Fruit fly (Drosophila melanogaster) whole organism, embryonic: ENCODE data around the gene PCNA2.

ENCODE experiments used
- Adf1 ChIP-seq: fragments of 200-800 bp; sonication (Bioruptor generic); IDR thresholded peaks from 2 replicates; pipeline ENCODE4 v1.3.6; 2022; ENCODE audit warnings: missing biosample characterization, missing genetic modification characterization
- Blimp-1 ChIP-seq: fragments of 200-800 bp; sonication (Bioruptor generic); optimal IDR thresholded peaks from 3 replicates; lab custom pipeline; 2018; ENCODE audit warnings: missing biosample characterization, missing genetic modification characterization, mild to moderate bottlenecking, moderate library complexity, missing genetic modification reagents
- CG11504 ChIP-seq: fragments of 200-800 bp; sonication (Bioruptor generic); optimal IDR thresholded peaks from 3 replicates; lab custom pipeline; 2019; ENCODE audit warnings: missing biosample characterization, mild to moderate bottlenecking, missing genetic modification characterization, moderate library complexity
- CG11560 ChIP-seq: fragments of 200-800 bp; sonication (Bioruptor generic); IDR thresholded peaks from 3 replicates; pipeline ENCODE4 v1.3.6; 2022; ENCODE audit warnings: missing biosample characterization, missing genetic modification characterization
- CG12104 ChIP-seq: fragments of 200-800 bp; sonication (Bioruptor generic); optimal IDR thresholded peaks from 3 replicates; lab custom pipeline; 2016; ENCODE audit warnings: missing biosample characterization, missing genetic modification characterization
- CG12659 ChIP-seq: fragments of 200-800 bp; sonication (Bioruptor generic); optimal IDR thresholded peaks from 3 replicates; lab custom pipeline; 2017; ENCODE audit warnings: mild to moderate bottlenecking, missing biosample characterization, missing genetic modification reagents, missing genetic modification characterization
- CG14014 ChIP-seq: fragments of 200-800 bp; sonication (Bioruptor generic); IDR thresholded peaks from 2 replicates; pipeline ENCODE4 v1.3.6; 2022; ENCODE audit warnings: missing biosample characterization, missing genetic modification characterization
- CG14710 ChIP-seq: fragments of 200-800 bp; sonication (Bioruptor generic); optimal IDR thresholded peaks from 3 replicates; lab custom pipeline; 2019; ENCODE audit warnings: missing biosample characterization, mild to moderate bottlenecking, missing genetic modification characterization, moderate library complexity
- CG14965 ChIP-seq: fragments of 200-800 bp; sonication (Bioruptor generic); optimal IDR thresholded peaks from 2 replicates; lab custom pipeline; 2016; ENCODE audit warnings: missing biosample characterization, missing genetic modification characterization, borderline replicate concordance
- CG15073 ChIP-seq: fragments of 200-800 bp; sonication (Bioruptor generic); optimal IDR thresholded peaks from 2 replicates; lab custom pipeline; 2016; ENCODE audit warnings: missing biosample characterization, missing genetic modification characterization
- CG17385 ChIP-seq: fragments of 200-800 bp; sonication (Bioruptor generic); optimal IDR thresholded peaks from 3 replicates; lab custom pipeline; 2018; ENCODE audit warnings: missing biosample characterization, mild to moderate bottlenecking, missing genetic modification characterization
- CG1792 ChIP-seq: fragments of 200-800 bp; sonication (Bioruptor generic); optimal IDR thresholded peaks from 2 replicates; lab custom pipeline; 2016; ENCODE audit warnings: missing biosample characterization, missing genetic modification characterization
- CG2202 ChIP-seq: fragments of 200-800 bp; sonication (Bioruptor generic); optimal IDR thresholded peaks from 2 replicates; lab custom pipeline; 2018; ENCODE audit warnings: missing biosample characterization, mild to moderate bottlenecking, missing genetic modification characterization
- CG2678 ChIP-seq: fragments of 200-800 bp; sonication (Bioruptor generic); optimal IDR thresholded peaks from 3 replicates; lab custom pipeline; 2019; ENCODE audit warnings: missing biosample characterization, mild to moderate bottlenecking, missing genetic modification characterization, moderate library complexity
- CG2712 ChIP-seq: fragments of 200-800 bp; optimal IDR thresholded peaks from 3 replicates; lab custom pipeline; 2019; ENCODE audit warnings: missing biosample characterization, mild to moderate bottlenecking, missing genetic modification characterization, moderate library complexity
- CG2875 ChIP-seq: fragments of 200-800 bp; sonication (Bioruptor generic); optimal IDR thresholded peaks from 2 replicates; lab custom pipeline; 2017; ENCODE audit warnings: missing biosample characterization, mild to moderate bottlenecking, missing genetic modification characterization, missing genetic modification reagents
- CG42726 ChIP-seq: fragments of 200-800 bp; sonication (Bioruptor generic); IDR thresholded peaks from 2 replicates; pipeline ENCODE4 v1.3.6; 2022; ENCODE audit warnings: missing biosample characterization, missing genetic modification characterization; ENCODE audit not compliant: partially characterized antibody
- CG4424 ChIP-seq: fragments of 200-800 bp; sonication (Bioruptor generic); optimal IDR thresholded peaks from 3 replicates; lab custom pipeline; 2016; ENCODE audit warnings: missing biosample characterization, missing genetic modification characterization
- CG4820 ChIP-seq: fragments of 200-800 bp; sonication (Bioruptor generic); optimal IDR thresholded peaks from 3 replicates; lab custom pipeline; 2016; ENCODE audit warnings: missing biosample characterization, missing genetic modification characterization
- CG6175 ChIP-seq: fragments of 200-800 bp; sonication (Bioruptor generic); IDR thresholded peaks from 3 replicates; pipeline ENCODE4 v1.3.6; 2022; ENCODE audit warnings: missing biosample characterization, missing genetic modification characterization
- Camta ChIP-seq: fragments of 200-800 bp; sonication (Bioruptor generic); optimal IDR thresholded peaks from 2 replicates; lab custom pipeline; 2016; ENCODE audit warnings: missing biosample characterization, missing genetic modification characterization
- CoRest ChIP-seq: fragments of 200-800 bp; sonication (Bioruptor generic); optimal IDR thresholded peaks from 3 replicates; lab custom pipeline; 2018; ENCODE audit warnings: missing biosample characterization, mild to moderate bottlenecking, missing genetic modification characterization, moderate library complexity
- D19A ChIP-seq: fragments of 200-800 bp; optimal IDR thresholded peaks from 3 replicates; lab custom pipeline; 2019; ENCODE audit warnings: missing biosample characterization, mild to moderate bottlenecking, missing genetic modification characterization, moderate library complexity
- Drgx ChIP-seq: fragments of 200-800 bp; sonication (Bioruptor generic); IDR thresholded peaks from 2 replicates; pipeline ENCODE4 v1.3.6; 2022; ENCODE audit warnings: missing biosample characterization, missing genetic modification characterization
- E2f2 ChIP-seq: fragments of 200-800 bp; sonication (Bioruptor generic); IDR thresholded peaks from 2 replicates; pipeline ENCODE4 v1.3.6; 2022; ENCODE audit warnings: missing biosample characterization, missing genetic modification characterization
- Ets65A ChIP-seq: fragments of 200-800 bp; sonication (Bioruptor generic); peaks from one replicate; lab custom pipeline; 2016; ENCODE audit warnings: missing biosample characterization, missing genetic modification characterization
- HLH54F ChIP-seq: fragments of 200-800 bp; sonication (Bioruptor generic); optimal IDR thresholded peaks from 3 replicates; lab custom pipeline; 2016; ENCODE audit warnings: missing biosample characterization, missing genetic modification characterization
- Max ChIP-seq: fragments of 200-800 bp; sonication (Bioruptor generic); optimal IDR thresholded peaks from 2 replicates; lab custom pipeline; 2016; ENCODE audit warnings: missing biosample characterization, mild to moderate bottlenecking, missing genetic modification characterization
- NK7.1 ChIP-seq: fragments of 200-800 bp; sonication (Bioruptor generic); optimal IDR thresholded peaks from 3 replicates; lab custom pipeline; 2016; ENCODE audit warnings: missing biosample characterization, missing genetic modification characterization
- Ravus ChIP-seq: fragments of 200-800 bp; sonication (Bioruptor generic); IDR thresholded peaks from 2 replicates; pipeline ENCODE4 v1.3.6; 2022; ENCODE audit warnings: missing biosample characterization, missing genetic modification characterization
- ab ChIP-seq: fragments of 200-800 bp; sonication (Bioruptor generic); optimal IDR thresholded peaks from 2 replicates; lab custom pipeline; 2016; ENCODE audit warnings: missing biosample characterization, missing genetic modification characterization
- ato ChIP-seq: fragments of 200-800 bp; sonication (Bioruptor generic); IDR thresholded peaks from 2 replicates; pipeline ENCODE4 v1.3.6; 2022; ENCODE audit warnings: missing biosample characterization, missing genetic modification characterization; ENCODE audit not compliant: partially characterized antibody
- bigmax ChIP-seq: fragments of 200-800 bp; sonication (Bioruptor generic); optimal IDR thresholded peaks from 2 replicates; lab custom pipeline; 2018; ENCODE audit warnings: missing biosample characterization, mild to moderate bottlenecking, missing genetic modification characterization
- cato ChIP-seq: fragments of 200-800 bp; sonication (Bioruptor generic); optimal IDR thresholded peaks from 2 replicates; lab custom pipeline; 2016; ENCODE audit warnings: missing biosample characterization, missing genetic modification characterization, borderline replicate concordance
- chinmo ChIP-seq: fragments of 200-800 bp; sonication (Bioruptor generic); IDR thresholded peaks from 4 replicates; pipeline ENCODE4 v1.3.6; 2022; ENCODE audit warnings: missing biosample characterization, missing genetic modification characterization; ENCODE audit not compliant: partially characterized antibody
- croc ChIP-seq: fragments of 200-800 bp; sonication (Bioruptor generic); conservative IDR thresholded peaks from 3 replicates; pipeline ENCODE4 v1.3.6; 2022; ENCODE audit warnings: missing biosample characterization, missing genetic modification characterization
- en ChIP-seq: fragments of 200-800 bp; sonication (Bioruptor generic); optimal IDR thresholded peaks from 2 replicates; lab custom pipeline; 2016; ENCODE audit warnings: missing biosample characterization, missing genetic modification characterization
- gsb-n ChIP-seq: fragments of 200-800 bp; sonication (Bioruptor generic); optimal IDR thresholded peaks from 3 replicates; lab custom pipeline; 2018; ENCODE audit warnings: missing biosample characterization, mild to moderate bottlenecking, missing genetic modification characterization
- hb ChIP-seq: fragments of 200-800 bp; sonication (Bioruptor generic); IDR thresholded peaks from 3 replicates; pipeline ENCODE4 v1.3.6; 2022; ENCODE audit warnings: missing biosample characterization, missing genetic modification characterization; ENCODE audit not compliant: partially characterized antibody
- knrl ChIP-seq: fragments of 200-800 bp; sonication (Bioruptor generic); IDR thresholded peaks from 3 replicates; pipeline ENCODE4 v1.3.6; 2022; ENCODE audit warnings: missing biosample characterization, missing genetic modification characterization; ENCODE audit not compliant: partially characterized antibody
- lab ChIP-seq: fragments of 200-800 bp; sonication (Bioruptor generic); optimal IDR thresholded peaks from 3 replicates; lab custom pipeline; 2017; ENCODE audit warnings: missing biosample characterization, missing genetic modification characterization, mild to moderate bottlenecking, moderate library complexity, missing genetic modification reagents
- pros ChIP-seq: fragments of 200-800 bp; sonication (Bioruptor generic); optimal IDR thresholded peaks from 3 replicates; lab custom pipeline; 2019; ENCODE audit warnings: missing biosample characterization, mild to moderate bottlenecking, missing genetic modification characterization, moderate library complexity
- ranshi ChIP-seq: fragments of 200-800 bp; sonication (Bioruptor generic); IDR thresholded peaks from 2 replicates; pipeline ENCODE4 v1.3.6; 2022; ENCODE audit warnings: missing biosample characterization, missing genetic modification characterization
- repo ChIP-seq: fragments of 200-800 bp; sonication (Bioruptor generic); optimal IDR thresholded peaks from 2 replicates; lab custom pipeline; 2016; ENCODE audit warnings: missing biosample characterization, missing genetic modification characterization
- sc ChIP-seq, 3 experiments: fragments of >200 bp in 2 of 3; fragments of 200-800 bp in 1 of 3; sonication (Bioruptor generic) in 1 of 3; optimal IDR thresholded peaks; 2 replicates in 2 of 3; 3 replicates in 1 of 3; lab custom pipeline; 2017; ENCODE audit warnings: mild to moderate bottlenecking in 1 of 3, missing biosample characterization in 1 of 3, missing genetic modification characterization in 1 of 3, missing genetic modification reagents in 1 of 3
- sisA ChIP-seq: fragments of 200-800 bp; sonication (Bioruptor generic); IDR thresholded peaks from 2 replicates; pipeline ENCODE4 v1.3.6; 2022; ENCODE audit warnings: missing biosample characterization, missing genetic modification characterization
- slbo ChIP-seq: fragments of 200-800 bp; sonication (Bioruptor generic); IDR thresholded peaks from 2 replicates; pipeline ENCODE4 v1.3.6; 2022; ENCODE audit warnings: missing biosample characterization, missing genetic modification characterization
- sr ChIP-seq: fragments of 200-800 bp; sonication (Bioruptor generic); IDR thresholded peaks from 3 replicates; pipeline ENCODE4 v1.3.6; 2022; ENCODE audit warnings: missing biosample characterization, missing genetic modification characterization
- sug ChIP-seq: fragments of 200-800 bp; optimal IDR thresholded peaks from 2 replicates; lab custom pipeline; 2019; ENCODE audit warnings: missing biosample characterization, mild to moderate bottlenecking, missing genetic modification characterization, moderate library complexity

Gene PCNA2

dm6 chr2L:19533247-19533646 lies 50.5 kb downstream of the PCNA2 start, which contains the start of gene CG33116 (continued):
- peak; percentile 70 for TF ChIP-seq NK7.1 (GFP tag; lab: Kevin White, UChicago)
- TF ChIP-seq lab: peak; percentile 90
- peak; percentile 63 for TF ChIP-seq CG1792 (GFP tag; lab: Kevin White, UChicago)
- TF ChIP-seq croc (GFP tag; lab: Robert Waterston, UW): peak; percentile 46; the same call in 2 of the 3 replicates
- peak; percentile 80 for TF ChIP-seq Max (GFP tag; lab: Kevin White, UChicago)
- peak; percentile 77; the same call in 1 of the 2 replicates for TF ChIP-seq ranshi
- TF ChIP-seq HLH54F: peak; percentile 92
- TF ChIP-seq en (GFP tag; lab: Kevin White, UChicago): peak; percentile 75
- peak; percentile 39 for TF ChIP-seq CG12104 (GFP tag; lab: Kevin White, UChicago)
- peak; percentile 44 for TF ChIP-seq CG14965 (GFP tag; lab: Kevin White, UChicago)
- peak; percentile 80 for TF ChIP-seq CoRest (tag; lab: Kevin White, UChicago)
- TF ChIP-seq bigmax (GFP tag; lab: Kevin White, UChicago): peak; percentile 5
- 0 out of 3 replicates have a peak, but pooled peaks have one; percentile 34 for TF ChIP-seq knrl
- 0 out of 2 replicates have a peak, but pooled peaks have one; percentile 25 for TF ChIP-seq ato
- TF ChIP-seq pros: no peak
- no peak for TF ChIP-seq sc (optimal IDR thresholded peaks at IDR 0.05; lab: Kevin White, UChicago)
- TF ChIP-seq sc (GFP tag; optimal IDR thresholded peaks at IDR 0.05; lab: Kevin White, UChicago): peak; percentile 55
- peak; percentile 51 for TF ChIP-seq cato (GFP tag; lab: Kevin White, UChicago)
- peak; percentile 66 for TF ChIP-seq E2f2 (GFP tag; lab: Robert Waterston, UW)
- TF ChIP-seq CG12659 (GFP tag; lab: Kevin White, UChicago): peak; percentile 81
- TF ChIP-seq sr (GFP tag; lab: Robert Waterston, UW): no peak
- peak; percentile 78 for TF ChIP-seq gsb-n
- peak; percentile 70 for TF ChIP-seq CG2875 (GFP tag; lab: Kevin White, UChicago)
- TF ChIP-seq CG11504: peak; percentile 84
- peak; percentile 10; the same call in 1 of the 2 replicates for TF ChIP-seq Ravus (GFP tag; lab: Robert Waterston, UW)
- TF ChIP-seq repo (GFP tag; lab: Kevin White, UChicago): peak; percentile 82
- peak; percentile 26 for TF ChIP-seq ab
- peak; percentile 84 for TF ChIP-seq CG2712
- peak; percentile 63 for TF ChIP-seq CG2202
- TF ChIP-seq CG4820: peak; percentile 75
- peak; percentile 86 for TF ChIP-seq CG2678
- peak; percentile 62; the same call in 1 of the 3 replicates for TF ChIP-seq CG6175
- TF ChIP-seq chinmo (GFP tag; lab: Robert Waterston, UW): 0 out of 4 replicates have a peak, but pooled peaks have one; percentile 46
- peak; percentile 86 for TF ChIP-seq CG4424 (GFP tag; lab: Kevin White, UChicago)
- TF ChIP-seq D19A (tag; lab: Kevin White, UChicago): peak; percentile 75
- no peak for TF ChIP-seq CG15073 (GFP tag; lab: Kevin White, UChicago)
- peak; percentile 84 for TF ChIP-seq slbo (GFP tag; lab: Robert Waterston, UW)
- no peak; the same call in 1 of the 2 replicates for TF ChIP-seq CG42726 (GFP tag; lab: Robert Waterston, UW)
- TF ChIP-seq Camta (GFP tag; lab: Kevin White, UChicago): peak; percentile 78
- peak; percentile 98 for TF ChIP-seq Ets65A
- peak; percentile 42; the same call in 1 of the 3 replicates for TF ChIP-seq CG11560 (tag; lab: Robert Waterston, UW)
- TF ChIP-seq CG17385 (GFP tag; lab: Kevin White, UChicago): peak; percentile 78
- peak; percentile 77 for TF ChIP-seq Drgx (GFP tag; lab: Robert Waterston, UW)
- peak; percentile 74; the same call in 1 of the 2 replicates for TF ChIP-seq CG14014
- TF ChIP-seq CG14710 (tag; lab: Kevin White, UChicago): peak; percentile 78
- TF ChIP-seq sug: peak; percentile 60
- peak; percentile 72 for TF ChIP-seq Blimp-1 (GFP tag; lab: Kevin White, UChicago)
- TF ChIP-seq hb (GFP tag; lab: Robert Waterston, UW): no peak
- TF ChIP-seq sisA (GFP tag; lab: Robert Waterston, UW): peak; percentile 63
- TF ChIP-seq Adf1 (GFP tag; lab: Robert Waterston, UW): peak; percentile 91
